Fruit fly (Drosophila melanogaster): Measurements from ENCODE around the gene CG14218.

CG14218 gene

dm6 chrX:19622924-19623323, 41.1 kb upstream of the CG14218 start, which contains the start of the genes Naa20A and MKP-4 (continued):
- TF ChIP-seq tx (GFP tag; optimal IDR thresholded peaks at IDR 0.05) (no peak), Dref (GFP tag; IDR thresholded peaks at IDR 0.05) (peak; percentile 87), h (optimal IDR thresholded peaks at IDR 0.05) (no peak), vfl (GFP tag; optimal IDR thresholded peaks at IDR 0.05) (no peak), CG32772 (GFP tag; IDR thresholded peaks at IDR 0.05) (no peak), emc (GFP tag; optimal IDR thresholded peaks at IDR 0.05) (no peak), CG18619 (GFP tag; optimal IDR thresholded peaks at IDR 0.05) (no peak), CoRest (tag; optimal IDR thresholded peaks at IDR 0.05) (no peak), CG4424 (GFP tag; optimal IDR thresholded peaks at IDR 0.05) (no peak), wor (GFP tag; IDR thresholded peaks at IDR 0.05) (no peak), zfh2 (GFP tag; optimal IDR thresholded peaks at IDR 0.05) (no peak), B-H1 (GFP tag; IDR thresholded peaks at IDR 0.05) (no peak), CG7357 (GFP tag; IDR thresholded peaks at IDR 0.05) (no peak), jigr1 (GFP tag; IDR thresholded peaks at IDR 0.05) (no peak), lola (GFP tag; optimal IDR thresholded peaks at IDR 0.05) (no peak), CG12659 (GFP tag; optimal IDR thresholded peaks at IDR 0.05) (peak; percentile 36), jumu (GFP tag; optimal IDR thresholded peaks at IDR 0.05) (no peak), sens-2 (GFP tag; IDR thresholded peaks at IDR 0.05) (no peak), CG11695 (GFP tag; IDR thresholded peaks at IDR 0.05) (no peak), CG7271 (tag; optimal IDR thresholded peaks at IDR 0.05) (no peak), Atf6 (GFP tag; IDR thresholded peaks at IDR 0.05) (no peak), CG7556 (GFP tag; optimal IDR thresholded peaks at IDR 0.05) (no peak), CG14441 (GFP tag; IDR thresholded peaks at IDR 0.05) (no peak), gsb-n (tag; optimal IDR thresholded peaks at IDR 0.05) (no peak), unc-4 (GFP tag; IDR thresholded peaks at IDR 0.05; ENCODE audit: partially characterized antibody) (peak; percentile 76), oc (tag; optimal IDR thresholded peaks at IDR 0.05) (no peak), sim (GFP tag; IDR thresholded peaks at IDR 0.05) (no peak), Six4 (GFP tag; optimal IDR thresholded peaks at IDR 0.05) (no peak), Jarid2 (GFP tag; optimal IDR thresholded peaks at IDR 0.05) (no peak), hbn (GFP tag; IDR thresholded peaks at IDR 0.05; ENCODE audit: partially characterized antibody) (peak; percentile 67), sug (tag; optimal IDR thresholded peaks at IDR 0.05) (no peak), E2f1 (GFP tag; IDR thresholded peaks at IDR 0.05) (no peak), dm (GFP tag; optimal IDR thresholded peaks at IDR 0.05) (peak; percentile 40), sna (GFP tag; IDR thresholded peaks at IDR 0.05; ENCODE audit: partially characterized antibody) (peak; percentile 71; the same call in 1 of the 2 replicates), tup (GFP tag; optimal IDR thresholded peaks at IDR 0.05) (no peak), CG10274 (GFP tag; optimal IDR thresholded peaks at IDR 0.05) (no peak), abd-A (tag; optimal IDR thresholded peaks at IDR 0.05) (no peak), CG7839 (tag; optimal IDR thresholded peaks at IDR 0.05) (no peak), usp (GFP tag; optimal IDR thresholded peaks at IDR 0.05) (no peak), fd102C (GFP tag; optimal IDR thresholded peaks at IDR 0.05) (no peak), CG2202 (tag; optimal IDR thresholded peaks at IDR 0.05) (no peak), CG8478 (optimal IDR thresholded peaks at IDR 0.05) (no peak), bsh (GFP tag; optimal IDR thresholded peaks at IDR 0.05) (no peak), CG4707 (GFP tag; optimal IDR thresholded peaks at IDR 0.05) (no peak), en (GFP tag; optimal IDR thresholded peaks at IDR 0.05) (no peak), tna (GFP tag; IDR thresholded peaks at IDR 0.05; ENCODE audit: partially characterized antibody) (peak; percentile 60), Fer3 (tag; optimal IDR thresholded peaks at IDR 0.05) (no peak), CG10462 (GFP tag; optimal IDR thresholded peaks at IDR 0.05) (no peak), CG18599 (GFP tag; optimal IDR thresholded peaks at IDR 0.05) (no peak), Dad (GFP tag; optimal IDR thresholded peaks at IDR 0.05) (no peak), CG10979 (tag; optimal IDR thresholded peaks at IDR 0.05) (no peak), pnt (GFP tag; optimal IDR thresholded peaks at IDR 0.05) (no peak)

Measured in whole organism, embryonic.